Fruit fly (Drosophila melanogaster) whole organism, embryonic: ENCODE data around the gene Ssu72.

ENCODE experiments used
- Atf3 ChIP-seq: fragments of 200-800 bp; sonication (Bioruptor generic); optimal IDR thresholded peaks from 3 replicates; lab custom pipeline; 2016; ENCODE audit warnings: missing biosample characterization, missing genetic modification characterization
- Atf6 ChIP-seq: fragments of 200-800 bp; sonication (Bioruptor generic); IDR thresholded peaks from 2 replicates; pipeline ENCODE4 v1.3.6; 2022; ENCODE audit warnings: missing biosample characterization, missing genetic modification characterization
- Bgb ChIP-seq: fragments of 200-800 bp; sonication (Bioruptor generic); IDR thresholded peaks from 2 replicates; pipeline ENCODE4 v1.3.6; 2022; ENCODE audit warnings: missing biosample characterization, missing genetic modification characterization; ENCODE audit not compliant: partially characterized antibody
- Bteb2 ChIP-seq: fragments of 200-800 bp; sonication (Bioruptor generic); optimal IDR thresholded peaks from 2 replicates; lab custom pipeline; 2016; ENCODE audit warnings: missing biosample characterization, missing genetic modification characterization
- CG10462 ChIP-seq: fragments of 200-800 bp; sonication (Bioruptor generic); optimal IDR thresholded peaks from 2 replicates; lab custom pipeline; 2016; ENCODE audit warnings: missing biosample characterization, missing genetic modification characterization
- CG10959 ChIP-seq: fragments of 200-800 bp; sonication (Bioruptor generic); IDR thresholded peaks from 2 replicates; pipeline ENCODE4 v1.3.6; 2022; ENCODE audit warnings: missing biosample characterization, missing genetic modification characterization
- CG11398 ChIP-seq: fragments of 200-800 bp; sonication (Bioruptor generic); optimal IDR thresholded peaks from 2 replicates; lab custom pipeline; 2016; ENCODE audit warnings: missing biosample characterization, missing genetic modification characterization
- CG16813 ChIP-seq: fragments of 200-800 bp; sonication (Bioruptor generic); IDR thresholded peaks from 3 replicates; pipeline ENCODE4 v1.3.6; 2022; ENCODE audit warnings: missing biosample characterization, missing genetic modification characterization; ENCODE audit not compliant: partially characterized antibody
- CG2199 ChIP-seq: fragments of 200-800 bp; sonication (Bioruptor generic); IDR thresholded peaks from 3 replicates; pipeline ENCODE4 v1.3.6; 2022; ENCODE audit warnings: missing biosample characterization, missing genetic modification characterization
- CG4854 ChIP-seq: fragments of 200-800 bp; sonication (Bioruptor generic); optimal IDR thresholded peaks from 2 replicates; lab custom pipeline; 2016; ENCODE audit warnings: missing biosample characterization, missing genetic modification characterization, inconsistent platforms
- CG6654 ChIP-seq: fragments of 200-800 bp; sonication (Bioruptor generic); optimal IDR thresholded peaks from 2 replicates; lab custom pipeline; 2017; ENCODE audit warnings: missing biosample characterization, mild to moderate bottlenecking, missing genetic modification characterization
- CG6791 ChIP-seq: fragments of 200-800 bp; sonication (Bioruptor generic); IDR thresholded peaks from 3 replicates; pipeline ENCODE4 v1.3.6; 2022; ENCODE audit warnings: missing biosample characterization, missing genetic modification characterization; ENCODE audit not compliant: partially characterized antibody
- CG7271 ChIP-seq: fragments of 200-800 bp; sonication (Bioruptor generic); optimal IDR thresholded peaks from 2 replicates; lab custom pipeline; 2018; ENCODE audit warnings: missing biosample characterization, mild to moderate bottlenecking, missing genetic modification characterization, moderate library complexity
- CG7839 ChIP-seq: fragments of 200-800 bp; sonication (Bioruptor generic); optimal IDR thresholded peaks from 3 replicates; lab custom pipeline; 2018; ENCODE audit warnings: missing biosample characterization, mild to moderate bottlenecking, missing genetic modification characterization, moderate library complexity
- CG7963 ChIP-seq: fragments of 200-800 bp; sonication (Bioruptor generic); IDR thresholded peaks from 3 replicates; pipeline ENCODE4 v1.3.6; 2022; ENCODE audit warnings: missing biosample characterization, missing genetic modification characterization; ENCODE audit not compliant: partially characterized antibody
- CTCF ChIP-seq: fragments of 200-800 bp; sonication (Bioruptor generic); optimal IDR thresholded peaks from 2 replicates; lab custom pipeline; 2017; ENCODE audit warnings: missing biosample characterization, mild to moderate bottlenecking, missing genetic modification characterization, moderate library complexity
- CoRest ChIP-seq: fragments of 200-800 bp; sonication (Bioruptor generic); optimal IDR thresholded peaks from 3 replicates; lab custom pipeline; 2018; ENCODE audit warnings: missing biosample characterization, mild to moderate bottlenecking, missing genetic modification characterization, moderate library complexity
- D19B ChIP-seq: fragments of 200-800 bp; sonication (Bioruptor generic); optimal IDR thresholded peaks from 2 replicates; lab custom pipeline; 2017; ENCODE audit warnings: missing biosample characterization, mild to moderate bottlenecking, missing genetic modification characterization
- Fer3 ChIP-seq: fragments of 200-800 bp; sonication (Bioruptor generic); optimal IDR thresholded peaks from 2 replicates; lab custom pipeline; 2018; ENCODE audit warnings: missing biosample characterization, mild to moderate bottlenecking, missing genetic modification characterization, moderate library complexity
- HLH4C ChIP-seq: fragments of 200-800 bp; sonication (Bioruptor generic); IDR thresholded peaks from 3 replicates; pipeline ENCODE4 v1.3.6; 2022; ENCODE audit warnings: missing biosample characterization, missing genetic modification characterization; ENCODE audit not compliant: partially characterized antibody
- Mes4 ChIP-seq: fragments of 200-800 bp; sonication (Bioruptor generic); optimal IDR thresholded peaks from 2 replicates; lab custom pipeline; 2016; ENCODE audit warnings: missing biosample characterization, missing genetic modification characterization
- NC2β ChIP-seq: fragments of 200-800 bp; sonication (Bioruptor generic); optimal IDR thresholded peaks from 2 replicates; lab custom pipeline; 2016; ENCODE audit warnings: missing biosample characterization, missing genetic modification characterization
- Oli ChIP-seq: fragments of 200-800 bp; sonication (Bioruptor generic); optimal IDR thresholded peaks from 2 replicates; lab custom pipeline; 2018; ENCODE audit warnings: missing biosample characterization, mild to moderate bottlenecking, missing genetic modification characterization, moderate library complexity
- Pdp1 ChIP-seq, 2 experiments: fragments of 200-800 bp; sonication (Bioruptor generic); optimal IDR thresholded peaks; 3 replicates each; lab custom pipeline; 2016; ENCODE audit warnings: missing biosample characterization in 2 of 2, missing genetic modification characterization in 2 of 2, mild to moderate bottlenecking in 1 of 2, moderate library complexity in 1 of 2
- Scr ChIP-seq: fragments of 200-800 bp; sonication (Bioruptor generic); IDR thresholded peaks from 2 replicates; pipeline ENCODE4 v1.3.6; 2022; ENCODE audit warnings: missing biosample characterization, missing genetic modification characterization; ENCODE audit not compliant: partially characterized antibody
- Sry-δ ChIP-seq: fragments of 200-800 bp; sonication (Bioruptor generic); optimal IDR thresholded peaks from 2 replicates; lab custom pipeline; 2016; ENCODE audit warnings: missing biosample characterization, missing genetic modification characterization
- TFAM ChIP-seq: fragments of 200-800 bp; sonication (Bioruptor generic); optimal IDR thresholded peaks from 2 replicates; lab custom pipeline; 2017; ENCODE audit warnings: missing biosample characterization, missing genetic modification characterization, inconsistent platforms
- amos ChIP-seq: fragments of 200-800 bp; sonication (Bioruptor generic); IDR thresholded peaks from 2 replicates; pipeline ENCODE4 v1.3.6; 2022; ENCODE audit warnings: missing biosample characterization, missing genetic modification characterization; ENCODE audit not compliant: partially characterized antibody
- ato ChIP-seq: fragments of 200-800 bp; sonication (Bioruptor generic); IDR thresholded peaks from 2 replicates; pipeline ENCODE4 v1.3.6; 2022; ENCODE audit warnings: missing biosample characterization, missing genetic modification characterization; ENCODE audit not compliant: partially characterized antibody
- bbx ChIP-seq: fragments of 200-800 bp; sonication (Bioruptor generic); IDR thresholded peaks from 2 replicates; pipeline ENCODE4 v1.3.6; 2022; ENCODE audit warnings: missing biosample characterization, missing genetic modification characterization; ENCODE audit not compliant: partially characterized antibody
- btn ChIP-seq: fragments of 200-800 bp; sonication (Bioruptor generic); optimal IDR thresholded peaks from 2 replicates; lab custom pipeline; 2016; ENCODE audit warnings: missing biosample characterization, missing genetic modification characterization
- corto ChIP-seq: fragments of 200-800 bp; sonication (Bioruptor generic); optimal IDR thresholded peaks from 2 replicates; lab custom pipeline; 2016; ENCODE audit warnings: missing biosample characterization, mild to moderate bottlenecking, missing genetic modification characterization, moderate library complexity
- crol ChIP-seq: fragments of 200-800 bp; sonication (Bioruptor generic); IDR thresholded peaks from 2 replicates; pipeline ENCODE4 v1.3.6; 2022; ENCODE audit warnings: missing biosample characterization, missing genetic modification characterization
- dmrt11E ChIP-seq: fragments of 200-800 bp; sonication (Bioruptor generic); optimal IDR thresholded peaks from 3 replicates; lab custom pipeline; 2018; ENCODE audit warnings: missing biosample characterization, mild to moderate bottlenecking, missing genetic modification characterization, moderate library complexity
- ems ChIP-seq: fragments of 200-800 bp; sonication (Bioruptor generic); optimal IDR thresholded peaks from 3 replicates; lab custom pipeline; 2016; ENCODE audit warnings: missing biosample characterization, missing genetic modification characterization
- hb ChIP-seq: fragments of 200-800 bp; sonication (Bioruptor generic); IDR thresholded peaks from 3 replicates; pipeline ENCODE4 v1.3.6; 2022; ENCODE audit warnings: missing biosample characterization, missing genetic modification characterization; ENCODE audit not compliant: partially characterized antibody
- inv ChIP-seq: fragments of 200-800 bp; sonication (Bioruptor generic); IDR thresholded peaks from 2 replicates; pipeline ENCODE4 v1.3.6; 2022; ENCODE audit warnings: missing biosample characterization, missing genetic modification characterization; ENCODE audit not compliant: partially characterized antibody
- lov ChIP-seq, 2 experiments: fragments of 200-800 bp in 1 of 2; fragments of >200 bp in 1 of 2; sonication (Bioruptor generic) in 1 of 2; IDR thresholded peaks in 1 of 2; optimal IDR thresholded peaks in 1 of 2; 2 replicates in 1 of 2; 3 replicates in 1 of 2; pipeline versions ENCODE4 v1.3.6 to Lab custom; 2017 to 2022; ENCODE audit warnings: missing biosample characterization in 1 of 2, missing genetic modification characterization in 1 of 2
- mld ChIP-seq: fragments of 200-800 bp; sonication (Bioruptor generic); IDR thresholded peaks from 3 replicates; pipeline ENCODE4 v1.3.6; 2022; ENCODE audit warnings: missing biosample characterization, missing genetic modification characterization; ENCODE audit not compliant: partially characterized antibody
- nau ChIP-seq: fragments of 200-800 bp; sonication (Bioruptor generic); optimal IDR thresholded peaks from 3 replicates; lab custom pipeline; 2017; ENCODE audit warnings: missing biosample characterization, mild to moderate bottlenecking, missing genetic modification characterization, missing genetic modification reagents
- nerfin-2 ChIP-seq: fragments of 200-800 bp; sonication (Bioruptor generic); IDR thresholded peaks from 2 replicates; pipeline ENCODE4 v1.3.6; 2022; ENCODE audit warnings: missing biosample characterization, missing genetic modification characterization; ENCODE audit not compliant: partially characterized antibody
- sima ChIP-seq: fragments of 200-800 bp; sonication (Bioruptor generic); optimal IDR thresholded peaks from 2 replicates; lab custom pipeline; 2016; ENCODE audit warnings: missing biosample characterization, missing genetic modification characterization
- tna ChIP-seq: fragments of 200-800 bp; sonication (Bioruptor generic); IDR thresholded peaks from 2 replicates; pipeline ENCODE4 v1.3.6; 2022; ENCODE audit warnings: missing biosample characterization, missing genetic modification characterization; ENCODE audit not compliant: partially characterized antibody
- tup ChIP-seq: fragments of 200-800 bp; sonication (Bioruptor generic); optimal IDR thresholded peaks from 2 replicates; lab custom pipeline; 2016; ENCODE audit warnings: missing biosample characterization, mild to moderate bottlenecking, missing genetic modification characterization, moderate library complexity
- vnd ChIP-seq: fragments of 200-800 bp; sonication (Bioruptor generic); IDR thresholded peaks from 3 replicates; pipeline ENCODE4 v1.3.6; 2022; ENCODE audit warnings: missing biosample characterization, missing genetic modification characterization; ENCODE audit not compliant: partially characterized antibody
- zen ChIP-seq: fragments of 200-800 bp; sonication (Bioruptor generic); optimal IDR thresholded peaks from 3 replicates; lab custom pipeline; 2018; ENCODE audit warnings: missing biosample characterization, mild to moderate bottlenecking, missing genetic modification characterization, moderate library complexity

Gene Ssu72

DNA sequence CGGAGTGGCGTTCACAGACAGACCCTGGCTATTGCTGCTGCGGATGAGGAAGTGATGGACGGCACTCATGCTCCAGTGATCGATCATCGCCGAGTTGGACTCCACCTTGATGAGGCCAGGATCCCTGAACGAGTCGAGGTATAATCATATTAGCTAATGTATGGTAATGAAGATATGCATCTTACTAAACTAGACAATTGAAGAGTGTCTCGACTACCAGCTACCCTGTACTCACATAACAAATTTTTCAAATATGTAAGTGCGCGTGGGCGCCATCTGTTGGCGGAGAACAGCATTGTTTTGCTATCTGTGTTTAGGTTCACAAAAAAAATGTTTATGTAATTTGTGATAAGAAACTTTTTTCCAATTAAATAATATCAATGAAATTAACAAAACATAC, 14.8 kb downstream of the Ssu72 start:
- TF ChIP-seq Mes4 (GFP tag; lab: Kevin White, UChicago) (no peak), Sry-δ (GFP tag; lab: Kevin White, UChicago) (no peak), ems (GFP tag; lab: Kevin White, UChicago) (no peak), btn (no peak), TFAM (no peak), ato (GFP tag; lab: Robert Waterston, UW) (peak; percentile 16; the same call in 1 of the 2 replicates), amos (GFP tag; lab: Robert Waterston, UW) (no peak), hb (peak; percentile 57; the same call in 1 of the 3 replicates), nerfin-2 (GFP tag; lab: Robert Waterston, UW) (peak; percentile 33; the same call in 1 of the 2 replicates), Atf3 (GFP tag; lab: Kevin White, UChicago) (no peak), CG7839 (no peak), CG6654 (no peak), vnd (GFP tag; lab: Robert Waterston, UW) (0 out of 3 replicates have a peak, but pooled peaks have one; percentile 43), lov (optimal IDR thresholded peaks at IDR 0.05; lab: Kevin White, UChicago) (no peak), lov (GFP tag; IDR thresholded peaks at IDR 0.05; lab: Robert Waterston, UW) (no peak), Atf6 (no peak), dmrt11E (tag; lab: Kevin White, UChicago) (no peak), tna (peak; percentile 50; the same call in 1 of the 2 replicates), CG11398 (GFP tag; lab: Kevin White, UChicago) (no peak), CG4854 (GFP tag; lab: Kevin White, UChicago) (no peak), CG7963 (peak; percentile 13; the same call in 1 of the 3 replicates), Fer3 (tag; lab: Kevin White, UChicago) (no peak), zen (no peak), CG10462 (GFP tag; lab: Kevin White, UChicago) (no peak), Bgb (GFP tag; lab: Robert Waterston, UW) (peak; percentile 19; the same call in 1 of the 2 replicates), CG10959 (GFP tag; lab: Robert Waterston, UW) (no peak), Oli (no peak), CG6791 (peak; percentile 59; the same call in 1 of the 3 replicates), nau (no peak), bbx (GFP tag; lab: Robert Waterston, UW) (0 out of 2 replicates have a peak, but pooled peaks have one; percentile 35), Pdp1 (GFP tag; optimal IDR thresholded peaks at IDR 0.05; lab: Kevin White, UChicago) (peak in 1 of 2 experiments; percentile 9), mld (GFP tag; lab: Robert Waterston, UW) (0 out of 3 replicates have a peak, but pooled peaks have one; percentile 17), sima (GFP tag; lab: Kevin White, UChicago) (no peak), corto (GFP tag; lab: Kevin White, UChicago) (no peak), CG2199 (no peak), CTCF (GFP tag; lab: Kevin White, UChicago) (peak; percentile 86), CG16813 (GFP tag; lab: Robert Waterston, UW) (peak; percentile 61), Bteb2 (no peak), inv (GFP tag; lab: Robert Waterston, UW) (peak; percentile 12; the same call in 1 of the 2 replicates), crol (GFP tag; lab: Robert Waterston, UW) (no peak), tup (no peak), NC2β (GFP tag; lab: Kevin White, UChicago) (no peak), CG7271 (tag; lab: Kevin White, UChicago) (no peak), Scr (GFP tag; lab: Robert Waterston, UW) (peak; percentile 45), D19B (peak; percentile 51), HLH4C (GFP tag; lab: Robert Waterston, UW) (peak; percentile 64; the same call in 2 of the 3 replicates), CoRest (tag; lab: Kevin White, UChicago) (no peak)
